Worm (Caenorhabditis elegans): Measurements from ENCODE around the gene slc-25A21.
A peak's percentile ranks its signal among the peaks of the same experiment; 100 is the strongest.

slc-25A21 gene

DNA sequence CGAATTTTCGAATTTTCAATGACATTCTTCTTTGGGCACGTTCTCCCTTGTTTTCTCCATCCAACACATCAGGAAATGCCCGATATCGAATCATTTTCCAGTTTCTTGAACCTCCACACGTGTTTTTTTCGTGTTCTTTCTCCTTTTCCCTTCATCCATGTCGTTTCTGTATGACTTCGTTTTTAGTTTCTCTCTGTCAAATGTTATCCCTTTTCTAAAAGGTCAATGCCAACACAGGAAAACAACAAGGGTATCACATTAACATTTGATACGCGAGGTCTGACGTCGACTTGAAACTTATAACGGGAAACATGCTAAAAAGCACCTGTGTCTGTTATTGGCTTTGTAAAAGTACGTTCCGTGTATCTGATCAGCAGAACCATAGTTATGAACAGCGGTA, 16.8 kb upstream of the slc-25A21 start:
- TF ChIP-seq ceh-100 (GFP tag; IDR thresholded peaks at IDR 0.05) (no peak), F37B4.10 (GFP tag; IDR thresholded peaks at IDR 0.05) (no peak), nhr-27 (tag; optimal IDR thresholded peaks at IDR 0.05) (no peak), hsf-1 (GFP tag; IDR thresholded peaks at IDR 0.05) (no peak), ztf-28 (GFP tag; IDR thresholded peaks at IDR 0.05) (no peak), mes-4 (tag; optimal IDR thresholded peaks at IDR 0.05) (no peak), snpc-3.4 (tag; optimal IDR thresholded peaks at IDR 0.05) (no peak), lsl-1 (GFP tag; optimal IDR thresholded peaks at IDR 0.05) (no peak), bed-1 (GFP tag; IDR thresholded peaks at IDR 0.05) (no peak), F55B11.4 (tag; optimal IDR thresholded peaks at IDR 0.05; ENCODE audit: borderline replicate concordance, insufficient read depth) (no peak), nhr-179 (tag; optimal IDR thresholded peaks at IDR 0.05) (no peak)

DNA sequence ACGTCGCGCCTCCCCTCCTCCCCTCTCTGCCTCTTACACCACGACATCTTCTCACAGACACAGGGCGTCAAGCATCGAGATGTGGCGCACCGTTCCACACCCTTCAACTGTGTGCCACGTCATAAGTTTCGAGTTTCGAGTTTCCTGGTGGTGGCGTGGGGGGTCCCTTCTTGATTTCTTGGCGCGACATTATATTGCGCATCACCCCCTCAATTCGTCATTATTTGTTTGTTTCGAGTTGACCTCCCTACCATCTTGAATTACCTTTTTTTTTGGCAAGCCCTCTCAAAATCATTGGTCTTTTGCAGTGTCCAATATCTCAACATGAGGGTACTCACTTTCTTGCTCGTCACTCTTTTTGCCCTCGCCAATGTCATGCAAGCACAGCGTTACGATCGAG, 5.6 kb upstream of the slc-25A21 start, which contains the start of gene nlp-67:
Gene nlp-67, plus strand, starts transcription at position 301 of the 400 bp plus-strand sequence.
- TF ChIP-seq mxl-1 (tag; optimal IDR thresholded peaks at IDR 0.05), result no peak
- peak; percentile 24; the same call in 1 of the 2 replicates for TF ChIP-seq zfh-2 (GFP tag; conservative IDR thresholded peaks at IDR 0.05)

DNA sequence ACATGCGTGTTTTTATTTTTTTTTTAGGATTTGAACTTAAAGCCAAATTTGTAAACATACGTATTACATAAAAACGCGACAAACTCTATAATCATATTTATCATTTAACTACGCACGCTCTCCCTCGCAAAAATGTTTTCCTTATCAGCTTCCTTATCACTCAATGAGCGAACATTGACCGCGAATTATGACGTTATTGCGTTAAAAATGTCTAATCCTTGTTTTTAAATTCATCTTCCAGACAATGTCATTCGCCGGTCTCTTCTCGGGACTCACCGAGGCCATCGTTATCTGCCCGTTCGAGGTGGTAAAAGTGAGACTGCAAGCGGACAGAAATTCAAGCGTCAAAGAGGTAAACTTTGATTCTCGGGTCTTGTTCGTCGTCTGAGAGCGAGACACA, 2.9 kb downstream of the slc-25A21 start:
- TF ChIP-seq chd-7 (tag; optimal IDR thresholded peaks at IDR 0.05) (peak; percentile 9), rec-8 (tag; optimal IDR thresholded peaks at IDR 0.05) (no peak), F33H1.4 (GFP tag; IDR thresholded peaks at IDR 0.05) (no peak), B0336.3 (GFP tag; IDR thresholded peaks at IDR 0.05) (peak; percentile 35; the same call in 1 of the 2 replicates), let-607 (tag; optimal IDR thresholded peaks at IDR 0.05) (peak; percentile 18 to 59), F23B12.7 (tag; optimal IDR thresholded peaks at IDR 0.05; ENCODE audit: insufficient read depth) (no peak), nfya-2 (GFP tag; IDR thresholded peaks at IDR 0.05) (no peak), snpc-4 (GFP tag; optimal IDR thresholded peaks at IDR 0.05) (no peak), snpc-4 (tag; optimal IDR thresholded peaks at IDR 0.05) (peak in 2 of 4 experiments; percentile 21 to 42), D2030.7 (GFP tag; IDR thresholded peaks at IDR 0.05) (no peak), nhr-27 (tag; optimal IDR thresholded peaks at IDR 0.05) (no peak), ztf-6 (GFP tag; IDR thresholded peaks at IDR 0.05) (no peak), attf-6 (GFP tag; IDR thresholded peaks at IDR 0.05) (no peak), B0019.2 (GFP tag; conservative IDR thresholded peaks at IDR 0.05) (no peak), F55B11.4 (tag; optimal IDR thresholded peaks at IDR 0.05; ENCODE audit: borderline replicate concordance, insufficient read depth) (no peak), Y67H2A.10 (GFP tag; conservative IDR thresholded peaks at IDR 0.05) (no peak), ztf-22 (GFP tag; optimal IDR thresholded peaks at IDR 0.05) (peak; percentile 82), lsy-27 (tag; optimal IDR thresholded peaks at IDR 0.05; ENCODE audit: borderline replicate concordance, insufficient read depth) (no peak), sea-2 (GFP tag; IDR thresholded peaks at IDR 0.05) (no peak), atf-7 (tag; optimal IDR thresholded peaks at IDR 0.05) (peak; percentile 91), lin-40 (tag; optimal IDR thresholded peaks at IDR 0.05) (peak; percentile 60), lin-35 (GFP tag; optimal IDR thresholded peaks at IDR 0.05) (no peak), dpl-1 (GFP tag; optimal IDR thresholded peaks at IDR 0.05) (no peak), Y95B8A.8 (GFP tag; IDR thresholded peaks at IDR 0.05) (no peak), F52B5.7 (tag; optimal IDR thresholded peaks at IDR 0.05) (no peak), mxl-1 (tag; optimal IDR thresholded peaks at IDR 0.05) (no peak), ZK185.1 (tag; optimal IDR thresholded peaks at IDR 0.05; ENCODE audit: poor library complexity, severe bottlenecking) (peak; percentile 20), egl-18 (GFP tag; IDR thresholded peaks at IDR 0.05) (no peak), ets-4 (GFP tag; optimal IDR thresholded peaks at IDR 0.05) (peak; percentile 71), F49E8.2 (tag; optimal IDR thresholded peaks at IDR 0.05; ENCODE audit: insufficient read depth) (no peak), hlh-26 (GFP tag; conservative IDR thresholded peaks at IDR 0.05) (no peak), madf-10 (tag; optimal IDR thresholded peaks at IDR 0.05) (peak; percentile 60), sptf-2 (GFP tag; optimal IDR thresholded peaks at IDR 0.05) (no peak), T26A5.8 (tag; optimal IDR thresholded peaks at IDR 0.05) (no peak), snpc-3.4 (tag; optimal IDR thresholded peaks at IDR 0.05) (no peak)
